Fruit fly (Drosophila melanogaster) whole organism, embryonic: ENCODE results near the gene CG14036.

Experiments
- Abd-B ChIP-seq: fragments of 200-800 bp; sonication (Bioruptor generic); optimal IDR thresholded peaks from 2 replicates; lab custom pipeline; 2018; ENCODE audit warnings: missing biosample characterization, mild to moderate bottlenecking, missing genetic modification characterization, moderate library complexity
- Aef1 ChIP-seq: fragments of 200-800 bp; sonication (Bioruptor generic); IDR thresholded peaks from 3 replicates; pipeline ENCODE4 v1.3.6; 2022; ENCODE audit warnings: missing biosample characterization, missing genetic modification characterization
- BtbVII ChIP-seq: fragments of 200-800 bp; sonication (Bioruptor generic); optimal IDR thresholded peaks from 3 replicates; lab custom pipeline; 2017; ENCODE audit warnings: missing biosample characterization, mild to moderate bottlenecking, missing genetic modification characterization
- CG10267 ChIP-seq: fragments of 200-800 bp; sonication (Bioruptor generic); optimal IDR thresholded peaks from 2 replicates; lab custom pipeline; 2018; ENCODE audit warnings: missing biosample characterization, mild to moderate bottlenecking, missing genetic modification characterization, moderate library complexity
- CG10274 ChIP-seq: fragments of 200-800 bp; sonication (Bioruptor generic); optimal IDR thresholded peaks from 3 replicates; lab custom pipeline; 2017; ENCODE audit warnings: missing biosample characterization, mild to moderate bottlenecking, missing genetic modification characterization
- CG11560 ChIP-seq: fragments of 200-800 bp; sonication (Bioruptor generic); IDR thresholded peaks from 3 replicates; pipeline ENCODE4 v1.3.6; 2022; ENCODE audit warnings: missing biosample characterization, missing genetic modification characterization
- CG11695 ChIP-seq: fragments of 200-800 bp; sonication (Bioruptor generic); IDR thresholded peaks from 3 replicates; pipeline ENCODE4 v1.3.6; 2022; ENCODE audit warnings: missing biosample characterization, missing genetic modification characterization
- CG12155 ChIP-seq: fragments of 200-800 bp; sonication (Bioruptor generic); optimal IDR thresholded peaks from 3 replicates; lab custom pipeline; 2016; ENCODE audit warnings: missing biosample characterization, missing genetic modification characterization
- CG14441 ChIP-seq: fragments of 200-800 bp; sonication (Bioruptor generic); IDR thresholded peaks from 2 replicates; pipeline ENCODE4 v1.3.6; 2022; ENCODE audit warnings: missing biosample characterization, missing genetic modification characterization
- CG17802 ChIP-seq: fragments of 200-800 bp; sonication (Bioruptor generic); optimal IDR thresholded peaks from 2 replicates; lab custom pipeline; 2018; ENCODE audit warnings: missing biosample characterization, mild to moderate bottlenecking, missing genetic modification characterization, moderate library complexity
- CG2199 ChIP-seq: fragments of 200-800 bp; sonication (Bioruptor generic); IDR thresholded peaks from 3 replicates; pipeline ENCODE4 v1.3.6; 2022; ENCODE audit warnings: missing biosample characterization, missing genetic modification characterization
- CG2712 ChIP-seq: fragments of 200-800 bp; optimal IDR thresholded peaks from 3 replicates; lab custom pipeline; 2019; ENCODE audit warnings: missing biosample characterization, mild to moderate bottlenecking, missing genetic modification characterization, moderate library complexity
- CG2875 ChIP-seq: fragments of 200-800 bp; sonication (Bioruptor generic); optimal IDR thresholded peaks from 2 replicates; lab custom pipeline; 2017; ENCODE audit warnings: missing biosample characterization, mild to moderate bottlenecking, missing genetic modification characterization, missing genetic modification reagents
- CG30431 ChIP-seq: fragments of 200-800 bp; sonication (Bioruptor generic); optimal IDR thresholded peaks from 2 replicates; lab custom pipeline; 2017; ENCODE audit warnings: missing biosample characterization, missing genetic modification characterization
- CG31441 ChIP-seq: fragments of 200-800 bp; sonication (Bioruptor generic); IDR thresholded peaks from 2 replicates; pipeline ENCODE4 v1.3.6; 2022; ENCODE audit warnings: missing biosample characterization, missing genetic modification characterization
- CG32767 ChIP-seq: fragments of 200-800 bp; sonication (Bioruptor generic); IDR thresholded peaks from 2 replicates; pipeline ENCODE4 v1.3.6; 2022; ENCODE audit warnings: missing biosample characterization, missing genetic modification characterization
- CG3281 ChIP-seq: fragments of 200-800 bp; sonication (Bioruptor generic); optimal IDR thresholded peaks from 3 replicates; lab custom pipeline; 2017; ENCODE audit warnings: missing biosample characterization, mild to moderate bottlenecking, missing genetic modification characterization
- CG3847 ChIP-seq: fragments of 200-800 bp; sonication (Bioruptor generic); IDR thresholded peaks from 2 replicates; pipeline ENCODE4 v1.3.6; 2022; ENCODE audit warnings: missing biosample characterization, missing genetic modification characterization
- CG3995 ChIP-seq: fragments of 200-800 bp; sonication (Bioruptor generic); optimal IDR thresholded peaks from 3 replicates; lab custom pipeline; 2016; ENCODE audit warnings: missing biosample characterization, missing genetic modification characterization
- CG42726 ChIP-seq: fragments of 200-800 bp; sonication (Bioruptor generic); IDR thresholded peaks from 2 replicates; pipeline ENCODE4 v1.3.6; 2022; ENCODE audit warnings: missing biosample characterization, missing genetic modification characterization; ENCODE audit not compliant: partially characterized antibody
- CG4617 ChIP-seq: fragments of 200-800 bp; sonication (Bioruptor generic); optimal IDR thresholded peaks from 3 replicates; lab custom pipeline; 2016; ENCODE audit warnings: missing biosample characterization, missing genetic modification characterization, borderline replicate concordance
- CG4820 ChIP-seq: fragments of 200-800 bp; sonication (Bioruptor generic); optimal IDR thresholded peaks from 3 replicates; lab custom pipeline; 2016; ENCODE audit warnings: missing biosample characterization, missing genetic modification characterization
- CG5180 ChIP-seq: fragments of 200-800 bp; sonication (Bioruptor generic); optimal IDR thresholded peaks from 3 replicates; lab custom pipeline; 2017; ENCODE audit warnings: missing biosample characterization, missing genetic modification characterization, mild to moderate bottlenecking, moderate library complexity, missing genetic modification reagents
- CG6175 ChIP-seq: fragments of 200-800 bp; sonication (Bioruptor generic); IDR thresholded peaks from 3 replicates; pipeline ENCODE4 v1.3.6; 2022; ENCODE audit warnings: missing biosample characterization, missing genetic modification characterization
- CG6272 ChIP-seq: fragments of 200-800 bp; sonication (Bioruptor generic); IDR thresholded peaks from 2 replicates; pipeline ENCODE4 v1.3.6; 2022; ENCODE audit warnings: missing biosample characterization, missing genetic modification characterization
- CG6689 ChIP-seq: fragments of 200-800 bp; sonication (Bioruptor generic); IDR thresholded peaks from 2 replicates; pipeline ENCODE4 v1.3.6; 2022; ENCODE audit warnings: missing biosample characterization, missing genetic modification characterization
- CG7745 ChIP-seq: fragments of 200-800 bp; sonication (Bioruptor generic); optimal IDR thresholded peaks from 2 replicates; lab custom pipeline; 2018; ENCODE audit warnings: missing biosample characterization, mild to moderate bottlenecking, missing genetic modification characterization, moderate library complexity
- CTCF ChIP-seq: fragments of 200-800 bp; sonication (Bioruptor generic); optimal IDR thresholded peaks from 2 replicates; lab custom pipeline; 2017; ENCODE audit warnings: missing biosample characterization, mild to moderate bottlenecking, missing genetic modification characterization, moderate library complexity
- Dip2 ChIP-seq: fragments of 200-800 bp; sonication (Bioruptor generic); IDR thresholded peaks from 2 replicates; pipeline ENCODE4 v1.3.6; 2022; ENCODE audit warnings: missing biosample characterization, missing genetic modification characterization
- Fer2 ChIP-seq: fragments of 200-800 bp; sonication (Bioruptor generic); optimal IDR thresholded peaks from 2 replicates; lab custom pipeline; 2018; ENCODE audit warnings: missing biosample characterization, mild to moderate bottlenecking, missing genetic modification characterization, moderate library complexity
- HLH54F ChIP-seq: fragments of 200-800 bp; sonication (Bioruptor generic); optimal IDR thresholded peaks from 3 replicates; lab custom pipeline; 2016; ENCODE audit warnings: missing biosample characterization, missing genetic modification characterization
- HLHmδ ChIP-seq: fragments of 200-800 bp; sonication (Bioruptor generic); optimal IDR thresholded peaks from 2 replicates; lab custom pipeline; 2018; ENCODE audit warnings: missing biosample characterization, mild to moderate bottlenecking, missing genetic modification characterization, moderate library complexity
- Hmr ChIP-seq: fragments of 200-800 bp; sonication (Bioruptor generic); optimal IDR thresholded peaks from 3 replicates; lab custom pipeline; 2017; ENCODE audit warnings: mild to moderate bottlenecking, missing biosample characterization, missing genetic modification reagents, missing genetic modification characterization
- Lim3 ChIP-seq: fragments of 200-800 bp; sonication (Bioruptor generic); IDR thresholded peaks from 2 replicates; pipeline ENCODE4 v1.3.6; 2022; ENCODE audit warnings: missing biosample characterization, missing genetic modification characterization
- Poxn ChIP-seq: fragments of 200-800 bp; sonication (Bioruptor generic); IDR thresholded peaks from 2 replicates; pipeline ENCODE4 v1.3.6; 2022; ENCODE audit warnings: missing biosample characterization, missing genetic modification characterization
- Vsx1 ChIP-seq: fragments of 200-800 bp; sonication (Bioruptor generic); optimal IDR thresholded peaks from 2 replicates; lab custom pipeline; 2017; ENCODE audit warnings: missing biosample characterization, mild to moderate bottlenecking, missing genetic modification characterization, missing genetic modification reagents
- abd-A ChIP-seq: fragments of 200-800 bp; sonication (Bioruptor generic); optimal IDR thresholded peaks from 3 replicates; lab custom pipeline; 2019; ENCODE audit warnings: missing biosample characterization, mild to moderate bottlenecking, missing genetic modification characterization, moderate library complexity
- al ChIP-seq: fragments of 200-800 bp; sonication (Bioruptor generic); IDR thresholded peaks from 2 replicates; pipeline ENCODE4 v1.3.6; 2022; ENCODE audit warnings: missing biosample characterization, missing genetic modification characterization
- ash1 ChIP-seq: fragments of 200-800 bp; sonication (Bioruptor generic); optimal IDR thresholded peaks from 2 replicates; lab custom pipeline; 2018; ENCODE audit warnings: missing biosample characterization, mild to moderate bottlenecking, missing genetic modification characterization
- caup ChIP-seq: fragments of 200-800 bp; sonication (Bioruptor generic); optimal IDR thresholded peaks from 3 replicates; lab custom pipeline; 2017; ENCODE audit warnings: missing biosample characterization, mild to moderate bottlenecking, missing genetic modification characterization, moderate library complexity; ENCODE audit not compliant: severe bottlenecking
- ems ChIP-seq: fragments of 200-800 bp; sonication (Bioruptor generic); optimal IDR thresholded peaks from 3 replicates; lab custom pipeline; 2016; ENCODE audit warnings: missing biosample characterization, missing genetic modification characterization
- gce ChIP-seq: fragments of 200-800 bp; sonication (Bioruptor generic); IDR thresholded peaks from 3 replicates; pipeline ENCODE4 v1.3.6; 2022; ENCODE audit warnings: missing biosample characterization, missing genetic modification characterization
- hb ChIP-seq: fragments of 200-800 bp; sonication (Bioruptor generic); IDR thresholded peaks from 3 replicates; pipeline ENCODE4 v1.3.6; 2022; ENCODE audit warnings: missing biosample characterization, missing genetic modification characterization; ENCODE audit not compliant: partially characterized antibody
- kay ChIP-seq: fragments of 200-800 bp; sonication (Bioruptor generic); optimal IDR thresholded peaks from 2 replicates; lab custom pipeline; 2016; ENCODE audit warnings: missing biosample characterization, missing genetic modification characterization
- mld ChIP-seq: fragments of 200-800 bp; sonication (Bioruptor generic); IDR thresholded peaks from 3 replicates; pipeline ENCODE4 v1.3.6; 2022; ENCODE audit warnings: missing biosample characterization, missing genetic modification characterization; ENCODE audit not compliant: partially characterized antibody
- nmo ChIP-seq: fragments of 200-800 bp; sonication (Bioruptor generic); optimal IDR thresholded peaks from 2 replicates; lab custom pipeline; 2018; ENCODE audit warnings: missing biosample characterization, mild to moderate bottlenecking, missing genetic modification characterization, moderate library complexity
- schlank ChIP-seq: fragments of 200-800 bp; sonication (Bioruptor generic); optimal IDR thresholded peaks from 2 replicates; lab custom pipeline; 2018; ENCODE audit warnings: missing biosample characterization, mild to moderate bottlenecking, missing genetic modification characterization
- sens-2 ChIP-seq: fragments of 200-800 bp; sonication (Bioruptor generic); IDR thresholded peaks from 2 replicates; pipeline ENCODE4 v1.3.6; 2022; ENCODE audit warnings: missing biosample characterization, missing genetic modification characterization
- seq ChIP-seq: fragments of 200-800 bp; sonication (Bioruptor generic); IDR thresholded peaks from 2 replicates; pipeline ENCODE4 v1.3.6; 2022; ENCODE audit warnings: missing biosample characterization, missing genetic modification characterization
- sim ChIP-seq: fragments of 200-800 bp; sonication (Bioruptor generic); IDR thresholded peaks from 2 replicates; pipeline ENCODE4 v1.3.6; 2022; ENCODE audit warnings: missing biosample characterization, missing genetic modification characterization
- sr ChIP-seq: fragments of 200-800 bp; sonication (Bioruptor generic); IDR thresholded peaks from 3 replicates; pipeline ENCODE4 v1.3.6; 2022; ENCODE audit warnings: missing biosample characterization, missing genetic modification characterization

CG14036 gene

dm6 chr2L:5086905-5087522 is 32.2 kb upstream of the CG14036 start (continued):
- no peak for TF ChIP-seq sens-2
- TF ChIP-seq gce (GFP tag; lab: Robert Waterston, UW): peak; percentile 54; the same call in 1 of the 3 replicates
- TF ChIP-seq CG31441: peak; percentile 92
- TF ChIP-seq CG4820 (GFP tag; lab: Kevin White, UChicago): peak; percentile 56
- TF ChIP-seq Vsx1 (GFP tag; lab: Kevin White, UChicago): peak; percentile 52
- TF ChIP-seq CG30431 (GFP tag; lab: Kevin White, UChicago): peak; percentile 60
- TF ChIP-seq CG2712 (tag; lab: Kevin White, UChicago): peak; percentile 83
- TF ChIP-seq CG6689 (GFP tag; lab: Robert Waterston, UW): peak; percentile 73
- peak; percentile 39 for TF ChIP-seq Fer2 (tag; lab: Kevin White, UChicago)
- TF ChIP-seq Dip2 (GFP tag; lab: Robert Waterston, UW): no peak
- no peak for TF ChIP-seq sr (GFP tag; lab: Robert Waterston, UW)
- TF ChIP-seq CG3281 (GFP tag; lab: Kevin White, UChicago): peak; percentile 84
- TF ChIP-seq nmo (GFP tag; lab: Kevin White, UChicago): peak; percentile 85
- TF ChIP-seq CG4617 (GFP tag; lab: Kevin White, UChicago): peak; percentile 49
- no peak for TF ChIP-seq CG2199 (GFP tag; lab: Robert Waterston, UW)
- TF ChIP-seq CG10274 (GFP tag; lab: Kevin White, UChicago): peak; percentile 96
- peak; percentile 84 for TF ChIP-seq CG11695
- TF ChIP-seq CG7745 (tag; lab: Kevin White, UChicago): no peak
- TF ChIP-seq ems (GFP tag; lab: Kevin White, UChicago): peak; percentile 63
- TF ChIP-seq Abd-B (GFP tag; lab: Kevin White, UChicago): peak; percentile 61
- TF ChIP-seq kay (GFP tag; lab: Kevin White, UChicago): peak; percentile 58
- no peak; the same call in 1 of the 2 replicates for TF ChIP-seq al
- peak; percentile 62 for TF ChIP-seq CG32767
- no peak for TF ChIP-seq ash1
- peak; percentile 36 for TF ChIP-seq CG3847 (GFP tag; lab: Robert Waterston, UW)
- TF ChIP-seq schlank (tag; lab: Kevin White, UChicago): peak; percentile 36
- peak; percentile 59 for TF ChIP-seq abd-A (tag; lab: Kevin White, UChicago)
- TF ChIP-seq CG2875 (GFP tag; lab: Kevin White, UChicago): peak; percentile 64
- peak; percentile 76 for TF ChIP-seq CG5180 (GFP tag; lab: Kevin White, UChicago)
- no peak for TF ChIP-seq CG11560 (tag; lab: Robert Waterston, UW)
- TF ChIP-seq CG6175 (GFP tag; lab: Robert Waterston, UW): no peak
- TF ChIP-seq CG6272: no peak
- TF ChIP-seq Lim3: no peak
- peak; percentile 77 for TF ChIP-seq seq (GFP tag; lab: Robert Waterston, UW)
- peak; percentile 58 for TF ChIP-seq HLH54F (GFP tag; lab: Kevin White, UChicago)
- peak; percentile 34 for TF ChIP-seq CTCF
- no peak for TF ChIP-seq Poxn (GFP tag; lab: Robert Waterston, UW)
- TF ChIP-seq sim (GFP tag; lab: Robert Waterston, UW): no peak; the same call in 1 of the 2 replicates
- peak; percentile 49; the same call in 2 of the 3 replicates for TF ChIP-seq Aef1 (GFP tag; lab: Robert Waterston, UW)
- peak; percentile 78 for TF ChIP-seq Hmr (GFP tag; lab: Kevin White, UChicago)
- peak; percentile 70 for TF ChIP-seq BtbVII
- peak; percentile 66 for TF ChIP-seq caup
- TF ChIP-seq CG10267: peak; percentile 77
- peak; percentile 68 for TF ChIP-seq CG14441 (GFP tag; lab: Robert Waterston, UW)
- TF ChIP-seq HLHmδ (GFP tag; lab: Kevin White, UChicago): no peak
- no peak for TF ChIP-seq CG3995
- TF ChIP-seq mld (GFP tag; lab: Robert Waterston, UW): no peak
- peak; percentile 53 for TF ChIP-seq CG12155 (GFP tag; lab: Kevin White, UChicago)
- no peak for TF ChIP-seq CG42726 (GFP tag; lab: Robert Waterston, UW)
- peak; percentile 34 for TF ChIP-seq CG17802 (tag; lab: Kevin White, UChicago)
- no peak for TF ChIP-seq hb (GFP tag; lab: Robert Waterston, UW)
